Worm (Caenorhabditis elegans) whole organism, L4/young adult: Measurements from ENCODE around the gene srw-145.

Experiments used
- W03F9.2 ChIP-seq: fragments of 150-350 bp; optimal IDR thresholded peaks from 2 replicates; lab custom pipeline; 2014; ENCODE audit warnings: missing biosample characterization, missing genetic modification characterization
- him-1 ChIP-seq: sonication (generic microtip); optimal IDR thresholded peaks from 2 replicates; lab custom pipeline; 2016; ENCODE audit warnings: missing genotype, missing genetic modification reagents, missing genetic modification characterization, missing compliant biosample characterization

ce11 chrV:13926398-13926797 is 10.6 kb upstream of the srw-145 start, which contains the start of gene srxa-12:
- TF ChIP-seq W03F9.2 (tag; lab: Kevin White, UChicago): no peak
- TF ChIP-seq him-1 (tag; lab: Kevin White, UChicago): no peak
